Worm (Caenorhabditis elegans) whole organism, early embryonic: ENCODE data around the gene F16H6.10.

Experiments used
- ama-1 ChIP-seq: fragments of 150-350 bp; optimal IDR thresholded peaks from 2 replicates; lab custom pipeline; 2014
- flt-1 ChIP-seq: fragments of 200-800 bp; sonication (Bioruptor generic); IDR thresholded peaks from 2 replicates; pipeline ENCODE4 v1.3.6; 2022; ENCODE audit warnings: missing genetic modification characterization, missing compliant biosample characterization
- hmg-4 ChIP-seq: fragments of 200-800 bp; sonication (Bioruptor generic); optimal IDR thresholded peaks from 2 replicates; lab custom pipeline; 2018; ENCODE audit warnings: mild to moderate bottlenecking, missing genetic modification characterization, missing compliant biosample characterization
- pes-1 ChIP-seq: fragments of 200-800 bp; sonication (Bioruptor generic); IDR thresholded peaks from 2 replicates; pipeline ENCODE4 v1.3.6; 2022; ENCODE audit warnings: missing genetic modification reagents, missing genetic modification characterization, missing compliant biosample characterization
- scrt-1 ChIP-seq: fragments of 200-800 bp; sonication (Bioruptor generic); IDR thresholded peaks from 2 replicates; pipeline ENCODE4 v1.3.6; 2022; ENCODE audit warnings: missing genetic modification characterization, missing compliant biosample characterization
- sea-1 ChIP-seq: fragments of 200-800 bp; sonication (Bioruptor generic); conservative IDR thresholded peaks from 2 replicates; pipeline ENCODE4 v1.3.6; 2022; ENCODE audit warnings: missing genetic modification characterization, missing compliant biosample characterization

ce11 chrV:18244408-18244807 is 20.2 kb upstream of the F16H6.10 start:
- TF ChIP-seq hmg-4 (GFP tag; lab: Kevin White, UChicago) (no peak), flt-1 (GFP tag; lab: Robert Waterston, UW) (no peak), scrt-1 (GFP tag; lab: Robert Waterston, UW) (no peak), sea-1 (GFP tag; lab: Robert Waterston, UW) (no peak), ama-1 (no peak), pes-1 (GFP tag; lab: Robert Waterston, UW) (no peak)
